Fruit fly (Drosophila melanogaster) Kc167 (cell line): ENCODE results near the gene Ugt37A2.

Experiments used
- Myc ChIP-seq: fragments of >200 bp; optimal IDR thresholded peaks from 2 replicates; lab custom pipeline; 2017; ENCODE audit warnings: missing external identifiers
- Sin3A ChIP-seq: fragments of >200 bp; optimal IDR thresholded peaks from 2 replicates; lab custom pipeline; 2018; ENCODE audit warnings: missing external identifiers

- no peak for TF ChIP-seq Sin3A (lab: Kevin White, UChicago)
- TF ChIP-seq Myc: no peak
These were observed 43.7 kb downstream of the Ugt37A2 start, which contains the start of gene beat-Vc for dm6 chr3R:12783152-12783551.
